Worm (Caenorhabditis elegans) whole organism, L2 larva: ENCODE results near the gene msd-2.

Experiments
- nhr-237 ChIP-seq: fragments of 150-350 bp; optimal IDR thresholded peaks from 2 replicates; lab custom pipeline; 2014; ENCODE audit warnings: missing biosample characterization, missing genetic modification characterization
- unc-55 ChIP-seq: fragments of 150-350 bp; sonication (generic microtip); optimal IDR thresholded peaks from 3 replicates; lab custom pipeline; 2014; ENCODE audit warnings: missing biosample characterization, missing genetic modification reagents, missing genetic modification characterization
- unc-62 ChIP-seq: fragments of 150-350 bp; optimal IDR thresholded peaks from 2 replicates; lab custom pipeline; 2014; ENCODE audit warnings: missing biosample characterization, missing genetic modification reagents, missing genetic modification characterization
- ztf-4 ChIP-seq: fragments of 150-350 bp; optimal IDR thresholded peaks from 2 replicates; lab custom pipeline; 2014; ENCODE audit warnings: missing biosample characterization, missing genetic modification characterization

- TF ChIP-seq unc-55 = no peak
- TF ChIP-seq unc-62 (GFP tag; lab: Kevin White, UChicago) = no peak
- no peak for TF ChIP-seq nhr-237 (tag; lab: Kevin White, UChicago)
- no peak for TF ChIP-seq ztf-4 (tag; lab: Kevin White, UChicago)
These were observed 39.4 kb downstream of the msd-2 start for ce11 chrIV:10068266-10068665.
